Fruit fly (Drosophila melanogaster) whole organism, embryonic: ENCODE data around the gene Calr.

ENCODE experiments used
- Awh ChIP-seq: fragments of 200-800 bp; sonication (Bioruptor generic); IDR thresholded peaks from 2 replicates; pipeline ENCODE4, ENCODE4 v1.3.6; 2022; ENCODE audit warnings: missing biosample characterization, missing genetic modification characterization
- B-H2 ChIP-seq: fragments of 200-800 bp; sonication (Bioruptor generic); optimal IDR thresholded peaks from 2 replicates; lab custom pipeline; 2018; ENCODE audit warnings: missing biosample characterization, mild to moderate bottlenecking, missing genetic modification characterization
- Bdp1 ChIP-seq: fragments of 200-800 bp; sonication (Bioruptor generic); optimal IDR thresholded peaks from 3 replicates; lab custom pipeline; 2016; ENCODE audit warnings: missing biosample characterization, missing genetic modification characterization
- BtbVII ChIP-seq: fragments of 200-800 bp; sonication (Bioruptor generic); optimal IDR thresholded peaks from 3 replicates; lab custom pipeline; 2017; ENCODE audit warnings: missing biosample characterization, mild to moderate bottlenecking, missing genetic modification characterization
- CG10267 ChIP-seq: fragments of 200-800 bp; sonication (Bioruptor generic); optimal IDR thresholded peaks from 2 replicates; lab custom pipeline; 2018; ENCODE audit warnings: missing biosample characterization, mild to moderate bottlenecking, missing genetic modification characterization, moderate library complexity
- CG11560 ChIP-seq: fragments of 200-800 bp; sonication (Bioruptor generic); IDR thresholded peaks from 3 replicates; pipeline ENCODE4 v1.3.6; 2022; ENCODE audit warnings: missing biosample characterization, missing genetic modification characterization
- CG12236 ChIP-seq: fragments of 200-800 bp; sonication (Bioruptor generic); optimal IDR thresholded peaks from 2 replicates; lab custom pipeline; 2016; ENCODE audit warnings: missing biosample characterization, missing genetic modification characterization
- CG12299 ChIP-seq: fragments of 200-800 bp; sonication (Bioruptor generic); optimal IDR thresholded peaks from 2 replicates; lab custom pipeline; 2018; ENCODE audit warnings: missing biosample characterization, mild to moderate bottlenecking, missing genetic modification characterization
- CG12744 ChIP-seq: fragments of 200-800 bp; sonication (Bioruptor generic); optimal IDR thresholded peaks from 2 replicates; lab custom pipeline; 2016; ENCODE audit warnings: missing biosample characterization, missing genetic modification characterization
- CG13123 ChIP-seq: fragments of 200-800 bp; sonication (Bioruptor generic); optimal IDR thresholded peaks from 2 replicates; lab custom pipeline; 2016; ENCODE audit warnings: missing biosample characterization, missing genetic modification characterization
- CG16815 ChIP-seq: fragments of 200-800 bp; sonication (Bioruptor generic); optimal IDR thresholded peaks from 3 replicates; lab custom pipeline; 2017; ENCODE audit warnings: missing biosample characterization, mild to moderate bottlenecking, missing genetic modification characterization
- CG1792 ChIP-seq: fragments of 200-800 bp; sonication (Bioruptor generic); optimal IDR thresholded peaks from 2 replicates; lab custom pipeline; 2016; ENCODE audit warnings: missing biosample characterization, missing genetic modification characterization
- CG1832 ChIP-seq: fragments of 200-800 bp; sonication (Bioruptor generic); optimal IDR thresholded peaks from 2 replicates; lab custom pipeline; 2017; ENCODE audit warnings: missing biosample characterization, mild to moderate bottlenecking, missing genetic modification characterization, inconsistent platforms
- CG2116 ChIP-seq: fragments of 200-800 bp; sonication (Bioruptor generic); optimal IDR thresholded peaks from 3 replicates; lab custom pipeline; 2018; ENCODE audit warnings: missing biosample characterization, mild to moderate bottlenecking, missing genetic modification characterization
- CG2889 ChIP-seq: fragments of 200-800 bp; sonication (Bioruptor generic); IDR thresholded peaks from 3 replicates; pipeline ENCODE4 v1.3.6; 2022; ENCODE audit warnings: missing biosample characterization, missing genetic modification characterization
- CG4404 ChIP-seq: fragments of 200-800 bp; sonication (Bioruptor generic); IDR thresholded peaks from 2 replicates; pipeline ENCODE4 v1.3.6; 2022; ENCODE audit warnings: missing biosample characterization, missing genetic modification characterization
- CG5953 ChIP-seq: fragments of 200-800 bp; sonication (Bioruptor generic); IDR thresholded peaks from 2 replicates; pipeline ENCODE4 v1.3.6; 2022; ENCODE audit warnings: missing biosample characterization, missing genetic modification characterization
- CG6791 ChIP-seq: fragments of 200-800 bp; sonication (Bioruptor generic); IDR thresholded peaks from 3 replicates; pipeline ENCODE4 v1.3.6; 2022; ENCODE audit warnings: missing biosample characterization, missing genetic modification characterization; ENCODE audit not compliant: partially characterized antibody
- CG7839 ChIP-seq: fragments of 200-800 bp; sonication (Bioruptor generic); optimal IDR thresholded peaks from 3 replicates; lab custom pipeline; 2018; ENCODE audit warnings: missing biosample characterization, mild to moderate bottlenecking, missing genetic modification characterization, moderate library complexity
- CG8359 ChIP-seq: fragments of 200-800 bp; sonication (Bioruptor generic); optimal IDR thresholded peaks from 2 replicates; lab custom pipeline; 2017; ENCODE audit warnings: missing biosample characterization, mild to moderate bottlenecking, missing genetic modification characterization, borderline replicate concordance
- CG9797 ChIP-seq: fragments of 200-800 bp; sonication (Bioruptor generic); optimal IDR thresholded peaks from 3 replicates; lab custom pipeline; 2018; ENCODE audit warnings: missing biosample characterization, mild to moderate bottlenecking, missing genetic modification characterization
- CkIIα-i1 ChIP-seq: fragments of 200-800 bp; sonication (Bioruptor generic); IDR thresholded peaks from 2 replicates; pipeline ENCODE4 v1.3.6; 2022; ENCODE audit warnings: missing biosample characterization, missing genetic modification characterization
- CoRest ChIP-seq: fragments of 200-800 bp; sonication (Bioruptor generic); optimal IDR thresholded peaks from 3 replicates; lab custom pipeline; 2018; ENCODE audit warnings: missing biosample characterization, mild to moderate bottlenecking, missing genetic modification characterization, moderate library complexity
- HLH4C ChIP-seq: fragments of 200-800 bp; sonication (Bioruptor generic); IDR thresholded peaks from 3 replicates; pipeline ENCODE4 v1.3.6; 2022; ENCODE audit warnings: missing biosample characterization, missing genetic modification characterization; ENCODE audit not compliant: partially characterized antibody
- Hey ChIP-seq: fragments of 200-800 bp; sonication (Bioruptor generic); optimal IDR thresholded peaks from 3 replicates; lab custom pipeline; 2018; ENCODE audit warnings: missing biosample characterization, mild to moderate bottlenecking, missing genetic modification characterization
- Hr51 ChIP-seq, 2 experiments: fragments of 200-800 bp; sonication (Bioruptor generic); optimal IDR thresholded peaks; 2 replicates in 1 of 2; 3 replicates in 1 of 2; lab custom pipeline; 2016 to 2018; ENCODE audit warnings: missing biosample characterization in 2 of 2, missing genetic modification characterization in 2 of 2, mild to moderate bottlenecking in 1 of 2, moderate library complexity in 1 of 2
- Poxn ChIP-seq: fragments of 200-800 bp; sonication (Bioruptor generic); IDR thresholded peaks from 2 replicates; pipeline ENCODE4 v1.3.6; 2022; ENCODE audit warnings: missing biosample characterization, missing genetic modification characterization
- Sry-δ ChIP-seq: fragments of 200-800 bp; sonication (Bioruptor generic); optimal IDR thresholded peaks from 2 replicates; lab custom pipeline; 2016; ENCODE audit warnings: missing biosample characterization, missing genetic modification characterization
- Stat92E ChIP-seq, 3 experiments: fragments of >200 bp in 2 of 3; fragments of 200-800 bp in 1 of 3; sonication (Bioruptor generic) in 1 of 3; optimal IDR thresholded peaks; 2 replicates each; lab custom pipeline; 2017 to 2019; ENCODE audit warnings: missing biosample characterization in 3 of 3, missing genetic modification characterization in 3 of 3, mild to moderate bottlenecking in 1 of 3, moderate library complexity in 1 of 3
- Xrp1 ChIP-seq: fragments of 200-800 bp; sonication (Bioruptor generic); IDR thresholded peaks from 2 replicates; pipeline ENCODE4 v1.3.6; 2022; ENCODE audit warnings: missing biosample characterization, missing genetic modification characterization
- ab ChIP-seq: fragments of 200-800 bp; sonication (Bioruptor generic); optimal IDR thresholded peaks from 2 replicates; lab custom pipeline; 2016; ENCODE audit warnings: missing biosample characterization, missing genetic modification characterization
- bigmax ChIP-seq: fragments of 200-800 bp; sonication (Bioruptor generic); optimal IDR thresholded peaks from 2 replicates; lab custom pipeline; 2018; ENCODE audit warnings: missing biosample characterization, mild to moderate bottlenecking, missing genetic modification characterization
- bsh ChIP-seq, 2 experiments: fragments of 200-800 bp; sonication (Bioruptor generic); optimal IDR thresholded peaks; 2 replicates each; lab custom pipeline; 2017 to 2018; ENCODE audit warnings: mild to moderate bottlenecking in 2 of 2, missing biosample characterization in 2 of 2, missing genetic modification characterization in 2 of 2, moderate library complexity in 1 of 2
- dan ChIP-seq: fragments of 200-800 bp; sonication (Bioruptor generic); IDR thresholded peaks from 2 replicates; pipeline ENCODE4 v1.3.6; 2022; ENCODE audit warnings: missing biosample characterization, missing genetic modification characterization
- gce ChIP-seq: fragments of 200-800 bp; sonication (Bioruptor generic); IDR thresholded peaks from 3 replicates; pipeline ENCODE4 v1.3.6; 2022; ENCODE audit warnings: missing biosample characterization, missing genetic modification characterization
- her ChIP-seq: fragments of 200-800 bp; sonication (Bioruptor generic); optimal IDR thresholded peaks from 2 replicates; lab custom pipeline; 2016; ENCODE audit warnings: missing biosample characterization, missing genetic modification characterization
- lab ChIP-seq: fragments of 200-800 bp; sonication (Bioruptor generic); optimal IDR thresholded peaks from 3 replicates; lab custom pipeline; 2017; ENCODE audit warnings: missing biosample characterization, missing genetic modification characterization, mild to moderate bottlenecking, moderate library complexity, missing genetic modification reagents
- lov ChIP-seq, 2 experiments: fragments of 200-800 bp in 1 of 2; fragments of >200 bp in 1 of 2; sonication (Bioruptor generic) in 1 of 2; IDR thresholded peaks in 1 of 2; optimal IDR thresholded peaks in 1 of 2; 2 replicates in 1 of 2; 3 replicates in 1 of 2; pipeline versions ENCODE4 v1.3.6 to Lab custom; 2017 to 2022; ENCODE audit warnings: missing biosample characterization in 1 of 2, missing genetic modification characterization in 1 of 2
- luna ChIP-seq: fragments of 200-800 bp; sonication (Bioruptor generic); optimal IDR thresholded peaks from 2 replicates; lab custom pipeline; 2016; ENCODE audit warnings: missing biosample characterization, missing genetic modification characterization
- nau ChIP-seq: fragments of 200-800 bp; sonication (Bioruptor generic); optimal IDR thresholded peaks from 3 replicates; lab custom pipeline; 2017; ENCODE audit warnings: missing biosample characterization, mild to moderate bottlenecking, missing genetic modification characterization, missing genetic modification reagents
- nom ChIP-seq: fragments of 200-800 bp; sonication (Bioruptor generic); optimal IDR thresholded peaks from 2 replicates; lab custom pipeline; 2017; ENCODE audit warnings: missing biosample characterization, missing genetic modification characterization, mild to moderate bottlenecking, moderate library complexity, missing genetic modification reagents
- otp ChIP-seq: fragments of 200-800 bp; sonication (Bioruptor generic); IDR thresholded peaks from 3 replicates; pipeline ENCODE4, ENCODE4 v1.3.6; 2022; ENCODE audit warnings: missing biosample characterization, missing genetic modification characterization
- seq ChIP-seq: fragments of 200-800 bp; sonication (Bioruptor generic); IDR thresholded peaks from 2 replicates; pipeline ENCODE4 v1.3.6; 2022; ENCODE audit warnings: missing biosample characterization, missing genetic modification characterization
- sim ChIP-seq: fragments of 200-800 bp; sonication (Bioruptor generic); IDR thresholded peaks from 2 replicates; pipeline ENCODE4 v1.3.6; 2022; ENCODE audit warnings: missing biosample characterization, missing genetic modification characterization
- ssp ChIP-seq: fragments of 200-800 bp; sonication (Bioruptor generic); IDR thresholded peaks from 2 replicates; pipeline ENCODE4 v1.3.6; 2022; ENCODE audit warnings: missing biosample characterization, missing genetic modification characterization
- tup ChIP-seq: fragments of 200-800 bp; sonication (Bioruptor generic); optimal IDR thresholded peaks from 2 replicates; lab custom pipeline; 2016; ENCODE audit warnings: missing biosample characterization, mild to moderate bottlenecking, missing genetic modification characterization, moderate library complexity
- vvl ChIP-seq: fragments of 200-800 bp; sonication (Bioruptor generic); IDR thresholded peaks from 2 replicates; pipeline ENCODE4 v1.3.6; 2022; ENCODE audit warnings: missing biosample characterization, missing genetic modification characterization
- wdn ChIP-seq: fragments of 200-800 bp; sonication (Bioruptor generic); IDR thresholded peaks from 2 replicates; pipeline ENCODE4 v1.3.6; 2022; ENCODE audit warnings: missing biosample characterization, missing genetic modification characterization
- zf30C ChIP-seq: fragments of 200-800 bp; sonication (Bioruptor generic); optimal IDR thresholded peaks from 3 replicates; lab custom pipeline; 2018; ENCODE audit warnings: missing biosample characterization, mild to moderate bottlenecking, missing genetic modification characterization

Calr gene

DNA sequence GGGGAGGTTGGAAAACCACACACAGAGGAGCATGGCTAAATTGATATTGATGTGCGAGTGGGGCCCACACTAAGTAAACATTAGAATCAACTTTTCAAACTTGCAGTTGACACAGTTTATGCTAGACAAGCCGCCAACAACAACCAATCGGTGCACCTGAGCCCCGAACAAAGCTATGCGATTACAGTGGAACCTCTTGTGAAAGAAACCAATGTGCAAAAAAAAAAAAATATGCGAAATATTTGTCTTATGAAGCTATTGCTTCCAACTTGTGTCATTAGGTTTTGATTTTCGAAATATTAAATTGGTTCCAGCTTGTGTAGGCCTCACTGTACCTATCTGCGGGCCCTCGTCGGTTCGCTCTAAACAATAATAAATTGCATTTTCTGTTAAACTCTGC is 12.3 kb downstream of the Calr start (continued):
- no peak for TF ChIP-seq lov (optimal IDR thresholded peaks at IDR 0.05; lab: Kevin White, UChicago)
- TF ChIP-seq lov (GFP tag; IDR thresholded peaks at IDR 0.05; lab: Robert Waterston, UW) = peak; percentile 81; the same call in 2 of the 3 replicates
- TF ChIP-seq seq = peak; percentile 65
- no peak for TF ChIP-seq CG9797 (GFP tag; lab: Kevin White, UChicago)
- TF ChIP-seq her (GFP tag; lab: Kevin White, UChicago) = peak; percentile 63
- peak; percentile 70; the same call in 2 of the 3 replicates for TF ChIP-seq CG2889 (GFP tag; lab: Robert Waterston, UW)
- no peak for TF ChIP-seq CG1832 (GFP tag; lab: Kevin White, UChicago)
- peak; percentile 22 for TF ChIP-seq tup (GFP tag; lab: Kevin White, UChicago)
- TF ChIP-seq zf30C (GFP tag; lab: Kevin White, UChicago) = no peak
- TF ChIP-seq CkIIα-i1 (GFP tag; lab: Robert Waterston, UW) = 0 out of 2 replicates have a peak, but pooled peaks have one; percentile 17
- peak; percentile 71 for TF ChIP-seq CG4404 (GFP tag; lab: Robert Waterston, UW)
- TF ChIP-seq vvl (GFP tag; lab: Robert Waterston, UW) = peak; percentile 90
- TF ChIP-seq CG1792 (GFP tag; lab: Kevin White, UChicago) = peak; percentile 51
- TF ChIP-seq ab = peak; percentile 71
- TF ChIP-seq Xrp1 (GFP tag; lab: Robert Waterston, UW) = peak; percentile 84
- TF ChIP-seq bsh (GFP tag; optimal IDR thresholded peaks at IDR 0.05; lab: Kevin White, UChicago) = peak in 1 of 2 experiments; percentile 87
- no peak for TF ChIP-seq Stat92E (GFP tag; optimal IDR thresholded peaks at IDR 0.05; lab: Kevin White, UChicago)
- TF ChIP-seq Awh = peak; percentile 80
- TF ChIP-seq CG2116 (GFP tag; lab: Kevin White, UChicago) = peak; percentile 6
- peak in 1 of 2 experiments; percentile 67 for TF ChIP-seq Hr51 (GFP tag; optimal IDR thresholded peaks at IDR 0.05; lab: Kevin White, UChicago)
- TF ChIP-seq B-H2 (GFP tag; lab: Kevin White, UChicago) = no peak
- TF ChIP-seq Hey (tag; lab: Kevin White, UChicago) = no peak
- TF ChIP-seq CG12236 (GFP tag; lab: Kevin White, UChicago) = no peak
- TF ChIP-seq CG12299 (tag; lab: Kevin White, UChicago) = no peak
- TF ChIP-seq CG13123 (GFP tag; lab: Kevin White, UChicago) = peak; percentile 6
- peak; percentile 34; the same call in 1 of the 3 replicates for TF ChIP-seq CG11560
- peak; percentile 66 for TF ChIP-seq CoRest
- TF ChIP-seq CG6791 (GFP tag; lab: Robert Waterston, UW) = no peak
- peak; percentile 50 for TF ChIP-seq CG8359
- peak; percentile 80 for TF ChIP-seq CG7839 (tag; lab: Kevin White, UChicago)
- TF ChIP-seq luna (GFP tag; lab: Kevin White, UChicago) = no peak
- TF ChIP-seq CG12744 = no peak
- peak; percentile 45; the same call in 1 of the 2 replicates for TF ChIP-seq sim
- TF ChIP-seq lab (GFP tag; lab: Kevin White, UChicago) = peak; percentile 78
- no peak for TF ChIP-seq BtbVII
- TF ChIP-seq bigmax (GFP tag; lab: Kevin White, UChicago) = no peak
- TF ChIP-seq Poxn (GFP tag; lab: Robert Waterston, UW) = no peak
- no peak for TF ChIP-seq nom (GFP tag; lab: Kevin White, UChicago)
- TF ChIP-seq otp (GFP tag; lab: Robert Waterston, UW) = peak; percentile 74
- no peak for TF ChIP-seq HLH4C (GFP tag; lab: Robert Waterston, UW)
- TF ChIP-seq CG10267 (tag; lab: Kevin White, UChicago) = peak; percentile 45
- TF ChIP-seq wdn (GFP tag; lab: Robert Waterston, UW) = no peak
- peak; percentile 56 for TF ChIP-seq CG16815 (GFP tag; lab: Kevin White, UChicago)
- TF ChIP-seq dan (GFP tag; lab: Robert Waterston, UW) = no peak
- peak; percentile 27 for TF ChIP-seq Sry-δ (GFP tag; lab: Kevin White, UChicago)
- TF ChIP-seq gce = 0 out of 3 replicates have a peak, but pooled peaks have one; percentile 63
- TF ChIP-seq ssp (GFP tag; lab: Robert Waterston, UW) = peak; percentile 60; the same call in 1 of the 2 replicates
- TF ChIP-seq nau (GFP tag; lab: Kevin White, UChicago) = peak; percentile 59
- peak; percentile 79 for TF ChIP-seq CG5953
- peak; percentile 34 for TF ChIP-seq Bdp1 (GFP tag; lab: Kevin White, UChicago)
